Fruit fly (Drosophila melanogaster) whole organism, embryonic: ENCODE results near the gene CG7601.

ENCODE experiments used
- Aef1 ChIP-seq: fragments of 200-800 bp; sonication (Bioruptor generic); IDR thresholded peaks from 3 replicates; pipeline ENCODE4 v1.3.6; 2022; ENCODE audit warnings: missing biosample characterization, missing genetic modification characterization
- Bdp1 ChIP-seq: fragments of 200-800 bp; sonication (Bioruptor generic); optimal IDR thresholded peaks from 3 replicates; lab custom pipeline; 2016; ENCODE audit warnings: missing biosample characterization, missing genetic modification characterization
- CG10565 ChIP-seq: fragments of 200-800 bp; sonication (Bioruptor generic); optimal IDR thresholded peaks from 3 replicates; lab custom pipeline; 2016; ENCODE audit warnings: missing biosample characterization, mild to moderate bottlenecking, missing genetic modification characterization
- CG11085 ChIP-seq: fragments of 200-800 bp; sonication (Bioruptor generic); IDR thresholded peaks from 2 replicates; pipeline ENCODE4 v1.3.6; 2022; ENCODE audit warnings: missing biosample characterization, missing genetic modification characterization
- CG11560 ChIP-seq: fragments of 200-800 bp; sonication (Bioruptor generic); IDR thresholded peaks from 3 replicates; pipeline ENCODE4 v1.3.6; 2022; ENCODE audit warnings: missing biosample characterization, missing genetic modification characterization
- CG11695 ChIP-seq: fragments of 200-800 bp; sonication (Bioruptor generic); IDR thresholded peaks from 3 replicates; pipeline ENCODE4 v1.3.6; 2022; ENCODE audit warnings: missing biosample characterization, missing genetic modification characterization
- CG1233 ChIP-seq: fragments of 200-800 bp; sonication (Bioruptor generic); optimal IDR thresholded peaks from 4 replicates; lab custom pipeline; 2018; ENCODE audit warnings: missing biosample characterization, mild to moderate bottlenecking, missing genetic modification characterization
- CG12659 ChIP-seq: fragments of 200-800 bp; sonication (Bioruptor generic); optimal IDR thresholded peaks from 3 replicates; lab custom pipeline; 2017; ENCODE audit warnings: mild to moderate bottlenecking, missing biosample characterization, missing genetic modification reagents, missing genetic modification characterization
- CG12744 ChIP-seq: fragments of 200-800 bp; sonication (Bioruptor generic); optimal IDR thresholded peaks from 2 replicates; lab custom pipeline; 2016; ENCODE audit warnings: missing biosample characterization, missing genetic modification characterization
- CG12769 ChIP-seq: fragments of 200-800 bp; sonication (Bioruptor generic); optimal IDR thresholded peaks from 2 replicates; lab custom pipeline; 2019; ENCODE audit warnings: missing biosample characterization, mild to moderate bottlenecking, missing genetic modification characterization, moderate library complexity
- CG1603 ChIP-seq: fragments of 200-800 bp; sonication (Bioruptor generic); optimal IDR thresholded peaks from 2 replicates; lab custom pipeline; 2019; ENCODE audit warnings: missing biosample characterization, mild to moderate bottlenecking, missing genetic modification characterization, moderate library complexity
- CG16815 ChIP-seq: fragments of 200-800 bp; sonication (Bioruptor generic); optimal IDR thresholded peaks from 3 replicates; lab custom pipeline; 2017; ENCODE audit warnings: missing biosample characterization, mild to moderate bottlenecking, missing genetic modification characterization
- CG18011 ChIP-seq: fragments of 200-800 bp; sonication (Bioruptor generic); optimal IDR thresholded peaks from 2 replicates; lab custom pipeline; 2017; ENCODE audit warnings: missing biosample characterization, missing genetic modification characterization, mild to moderate bottlenecking, moderate library complexity, missing genotype
- CG2202 ChIP-seq: fragments of 200-800 bp; sonication (Bioruptor generic); optimal IDR thresholded peaks from 2 replicates; lab custom pipeline; 2018; ENCODE audit warnings: missing biosample characterization, mild to moderate bottlenecking, missing genetic modification characterization
- CG30403 ChIP-seq: fragments of 200-800 bp; sonication (Bioruptor generic); optimal IDR thresholded peaks from 3 replicates; lab custom pipeline; 2016; ENCODE audit warnings: missing biosample characterization, missing genetic modification characterization
- CG31441 ChIP-seq: fragments of 200-800 bp; sonication (Bioruptor generic); IDR thresholded peaks from 2 replicates; pipeline ENCODE4 v1.3.6; 2022; ENCODE audit warnings: missing biosample characterization, missing genetic modification characterization
- CG32532 ChIP-seq: fragments of 200-800 bp; sonication (Bioruptor generic); IDR thresholded peaks from 2 replicates; pipeline ENCODE4 v1.3.6; 2022; ENCODE audit warnings: missing biosample characterization, missing genetic modification characterization
- CG7928 ChIP-seq: fragments of 200-800 bp; sonication (Bioruptor generic); optimal IDR thresholded peaks from 2 replicates; lab custom pipeline; 2017; ENCODE audit warnings: missing biosample characterization, mild to moderate bottlenecking, missing genetic modification characterization
- CG8359 ChIP-seq: fragments of 200-800 bp; sonication (Bioruptor generic); optimal IDR thresholded peaks from 2 replicates; lab custom pipeline; 2017; ENCODE audit warnings: missing biosample characterization, mild to moderate bottlenecking, missing genetic modification characterization, borderline replicate concordance
- CG8765 ChIP-seq: fragments of 200-800 bp; sonication (Bioruptor generic); IDR thresholded peaks from 2 replicates; pipeline ENCODE4 v1.3.6; 2022; ENCODE audit warnings: missing biosample characterization, missing genetic modification characterization
- CG9609 ChIP-seq: fragments of 200-800 bp; sonication (Bioruptor generic); optimal IDR thresholded peaks from 3 replicates; lab custom pipeline; 2016; ENCODE audit warnings: missing biosample characterization, missing genetic modification characterization
- CoRest ChIP-seq: fragments of 200-800 bp; sonication (Bioruptor generic); optimal IDR thresholded peaks from 3 replicates; lab custom pipeline; 2018; ENCODE audit warnings: missing biosample characterization, mild to moderate bottlenecking, missing genetic modification characterization, moderate library complexity
- D19B ChIP-seq: fragments of 200-800 bp; sonication (Bioruptor generic); optimal IDR thresholded peaks from 2 replicates; lab custom pipeline; 2017; ENCODE audit warnings: missing biosample characterization, mild to moderate bottlenecking, missing genetic modification characterization
- Dp ChIP-seq: fragments of 200-800 bp; sonication (Bioruptor generic); optimal IDR thresholded peaks from 2 replicates; lab custom pipeline; 2018; ENCODE audit warnings: missing biosample characterization, mild to moderate bottlenecking, missing genetic modification characterization, moderate library complexity
- Eip74EF ChIP-seq, 2 experiments: fragments of 200-800 bp in 1 of 2; fragments of >200 bp in 1 of 2; sonication (Bioruptor generic) in 1 of 2; optimal IDR thresholded peaks; 2 replicates each; lab custom pipeline; 2017 to 2019; ENCODE audit warnings: missing biosample characterization in 2 of 2, missing genetic modification characterization in 2 of 2, mild to moderate bottlenecking in 1 of 2, moderate library complexity in 1 of 2
- HHEX ChIP-seq: fragments of 200-800 bp; sonication (Bioruptor generic); optimal IDR thresholded peaks from 3 replicates; lab custom pipeline; 2017; ENCODE audit warnings: missing biosample characterization, mild to moderate bottlenecking, missing genetic modification characterization, missing genetic modification reagents
- Hmx ChIP-seq: fragments of 200-800 bp; sonication (Bioruptor generic); optimal IDR thresholded peaks from 2 replicates; lab custom pipeline; 2016; ENCODE audit warnings: missing biosample characterization, missing genetic modification characterization
- PHDP ChIP-seq: fragments of 200-800 bp; sonication (Bioruptor generic); optimal IDR thresholded peaks from 3 replicates; lab custom pipeline; 2018; ENCODE audit warnings: missing biosample characterization, mild to moderate bottlenecking, missing genetic modification characterization, moderate library complexity
- Rx ChIP-seq: fragments of 200-800 bp; sonication (Bioruptor generic); IDR thresholded peaks from 2 replicates; pipeline ENCODE4 v1.3.6; 2022; ENCODE audit warnings: missing biosample characterization, missing genetic modification characterization
- Side ChIP-seq: fragments of 200-800 bp; sonication (Bioruptor generic); optimal IDR thresholded peaks from 2 replicates; lab custom pipeline; 2016; ENCODE audit warnings: missing biosample characterization, missing genetic modification characterization
- Sox100B ChIP-seq: fragments of 200-800 bp; sonication (Bioruptor generic); optimal IDR thresholded peaks from 3 replicates; lab custom pipeline; 2018; ENCODE audit warnings: missing biosample characterization, mild to moderate bottlenecking, missing genetic modification characterization
- TFAM ChIP-seq: fragments of 200-800 bp; sonication (Bioruptor generic); optimal IDR thresholded peaks from 2 replicates; lab custom pipeline; 2017; ENCODE audit warnings: missing biosample characterization, missing genetic modification characterization, inconsistent platforms
- ash1 ChIP-seq: fragments of 200-800 bp; sonication (Bioruptor generic); optimal IDR thresholded peaks from 2 replicates; lab custom pipeline; 2018; ENCODE audit warnings: missing biosample characterization, mild to moderate bottlenecking, missing genetic modification characterization
- cas ChIP-seq: fragments of 200-800 bp; sonication (Bioruptor generic); IDR thresholded peaks from 2 replicates; pipeline ENCODE4 v1.3.6; 2022; ENCODE audit warnings: missing biosample characterization, missing genetic modification characterization
- dimm ChIP-seq: fragments of 200-800 bp; sonication (Bioruptor generic); IDR thresholded peaks from 2 replicates; pipeline ENCODE4 v1.3.6; 2022; ENCODE audit warnings: missing biosample characterization, missing genetic modification characterization
- dysf ChIP-seq: fragments of 200-800 bp; sonication (Bioruptor generic); IDR thresholded peaks from 3 replicates; pipeline ENCODE4 v1.3.6; 2022; ENCODE audit warnings: missing biosample characterization, missing genetic modification characterization
- fd3F ChIP-seq: fragments of 200-800 bp; sonication (Bioruptor generic); optimal IDR thresholded peaks from 2 replicates; lab custom pipeline; 2018; ENCODE audit warnings: missing biosample characterization, mild to moderate bottlenecking, missing genetic modification characterization, moderate library complexity
- gfzf ChIP-seq: fragments of 200-800 bp; sonication (Bioruptor generic); optimal IDR thresholded peaks from 2 replicates; lab custom pipeline; 2016; ENCODE audit warnings: missing biosample characterization, mild to moderate bottlenecking, missing genetic modification characterization, moderate library complexity
- hbn ChIP-seq: fragments of 200-800 bp; sonication (Bioruptor generic); IDR thresholded peaks from 2 replicates; pipeline ENCODE4 v1.3.6; 2022; ENCODE audit warnings: missing biosample characterization, missing genetic modification characterization; ENCODE audit not compliant: partially characterized antibody
- inv ChIP-seq: fragments of 200-800 bp; sonication (Bioruptor generic); IDR thresholded peaks from 2 replicates; pipeline ENCODE4 v1.3.6; 2022; ENCODE audit warnings: missing biosample characterization, missing genetic modification characterization; ENCODE audit not compliant: partially characterized antibody
- lola ChIP-seq, 3 experiments: fragments of >200 bp in 2 of 3; fragments of 200-800 bp in 1 of 3; sonication (Bioruptor generic) in 1 of 3; optimal IDR thresholded peaks; 2 replicates each; lab custom pipeline; 2017 to 2019; ENCODE audit warnings: missing biosample characterization in 3 of 3, missing genetic modification characterization in 3 of 3, mild to moderate bottlenecking in 1 of 3, moderate library complexity in 1 of 3
- luna ChIP-seq: fragments of 200-800 bp; sonication (Bioruptor generic); optimal IDR thresholded peaks from 2 replicates; lab custom pipeline; 2016; ENCODE audit warnings: missing biosample characterization, missing genetic modification characterization
- pum ChIP-seq: fragments of 200-800 bp; sonication (Bioruptor generic); optimal IDR thresholded peaks from 2 replicates; lab custom pipeline; 2016; ENCODE audit warnings: missing biosample characterization, missing genetic modification characterization
- ro ChIP-seq: fragments of 200-800 bp; sonication (Bioruptor generic); IDR thresholded peaks from 2 replicates; pipeline ENCODE4 v1.3.6; 2022; ENCODE audit warnings: missing biosample characterization, missing genetic modification characterization
- row ChIP-seq: fragments of 200-800 bp; sonication (Bioruptor generic); IDR thresholded peaks from 3 replicates; pipeline ENCODE4 v1.3.6; 2022; ENCODE audit warnings: missing biosample characterization, missing genetic modification characterization
- sd ChIP-seq: fragments of 200-800 bp; sonication (Bioruptor generic); optimal IDR thresholded peaks from 3 replicates; lab custom pipeline; 2018; ENCODE audit warnings: missing biosample characterization, mild to moderate bottlenecking, missing genetic modification characterization, moderate library complexity
- ssp ChIP-seq: fragments of 200-800 bp; sonication (Bioruptor generic); IDR thresholded peaks from 2 replicates; pipeline ENCODE4 v1.3.6; 2022; ENCODE audit warnings: missing biosample characterization, missing genetic modification characterization
- tap ChIP-seq: fragments of 200-800 bp; optimal IDR thresholded peaks from 3 replicates; lab custom pipeline; 2019; ENCODE audit warnings: missing biosample characterization, mild to moderate bottlenecking, missing genetic modification characterization, moderate library complexity
- z ChIP-seq: fragments of 200-800 bp; sonication (Bioruptor generic); IDR thresholded peaks from 3 replicates; pipeline ENCODE4 v1.3.6; 2022; ENCODE audit warnings: missing biosample characterization, missing genetic modification characterization
- zfh1 ChIP-seq: fragments of 200-800 bp; sonication (Bioruptor generic); IDR thresholded peaks from 3 replicates; pipeline ENCODE4 v1.3.6; 2022; ENCODE audit warnings: missing biosample characterization, missing genetic modification characterization

CG7601 gene

dm6 chr3R:29748591-29749303 is 12.2 kb upstream of the CG7601 start, which contains the start of the genes ATPsyngamma and yata (continued):
- TF ChIP-seq inv (peak; percentile 75), CoRest (tag; lab: Kevin White, UChicago) (peak; percentile 56), CG12769 (tag; lab: Kevin White, UChicago) (no peak), luna (GFP tag; lab: Kevin White, UChicago) (no peak), CG1603 (tag; lab: Kevin White, UChicago) (no peak), Side (GFP tag; lab: Kevin White, UChicago) (no peak), HHEX (GFP tag; lab: Kevin White, UChicago) (peak; percentile 33), TFAM (GFP tag; lab: Kevin White, UChicago) (no peak), CG16815 (GFP tag; lab: Kevin White, UChicago) (no peak), CG2202 (tag; lab: Kevin White, UChicago) (no peak), CG31441 (GFP tag; lab: Robert Waterston, UW) (no peak; the same call in 1 of the 2 replicates), cas (GFP tag; lab: Robert Waterston, UW) (no peak), Rx (no peak), CG11695 (GFP tag; lab: Robert Waterston, UW) (no peak), CG12744 (GFP tag; lab: Kevin White, UChicago) (no peak), PHDP (peak; percentile 18), D19B (GFP tag; lab: Kevin White, UChicago) (no peak), CG32532 (GFP tag; lab: Robert Waterston, UW) (peak; percentile 54; the same call in 1 of the 2 replicates), dysf (GFP tag; lab: Robert Waterston, UW) (peak; percentile 19; the same call in 1 of the 3 replicates), Sox100B (GFP tag; lab: Kevin White, UChicago) (no peak), dimm (no peak), gfzf (peak; percentile 7), CG11560 (tag; lab: Robert Waterston, UW) (no peak), lola (GFP tag; optimal IDR thresholded peaks at IDR 0.05; lab: Kevin White, UChicago) (peak in 1 of 3 experiments; percentile 35), CG11085 (GFP tag; lab: Robert Waterston, UW) (no peak), ash1 (no peak), z (GFP tag; lab: Robert Waterston, UW) (no peak), Eip74EF (GFP tag; optimal IDR thresholded peaks at IDR 0.05; lab: Kevin White, UChicago) (no peak), CG9609 (GFP tag; lab: Kevin White, UChicago) (no peak), Aef1 (GFP tag; lab: Robert Waterston, UW) (no peak), sd (no peak), CG7928 (GFP tag; lab: Kevin White, UChicago) (no peak), CG12659 (GFP tag; lab: Kevin White, UChicago) (peak; percentile 83), ssp (GFP tag; lab: Robert Waterston, UW) (no peak), hbn (GFP tag; lab: Robert Waterston, UW) (peak; percentile 59), Bdp1 (GFP tag; lab: Kevin White, UChicago) (no peak), zfh1 (no peak), Hmx (GFP tag; lab: Kevin White, UChicago) (no peak), CG1233 (GFP tag; lab: Kevin White, UChicago) (peak; percentile 24), fd3F (GFP tag; lab: Kevin White, UChicago) (no peak), tap (tag; lab: Kevin White, UChicago) (no peak), CG30403 (GFP tag; lab: Kevin White, UChicago) (peak; percentile 9), ro (GFP tag; lab: Robert Waterston, UW) (no peak), CG18011 (peak; percentile 84), row (GFP tag; lab: Robert Waterston, UW) (peak; percentile 86), CG8765 (no peak), pum (GFP tag; lab: Kevin White, UChicago) (no peak), CG8359 (no peak), CG10565 (GFP tag; lab: Kevin White, UChicago) (no peak), Dp (GFP tag; lab: Kevin White, UChicago) (peak; percentile 8)
